Worm (Caenorhabditis elegans): ENCODE data around the gene C08F8.2.

C08F8.2 gene

ce11 chrIV:11105724-11106123, 45.1 kb upstream of the C08F8.2 start, which contains the start of gene srlf-24:
Gene srlf-24 (minus strand): TSS chrIV:11105824.
- TF ChIP-seq B0336.3 (GFP tag; IDR thresholded peaks at IDR 0.05) (no peak), ceh-79 (tag; optimal IDR thresholded peaks at IDR 0.05) (no peak)

- TF ChIP-seq ztf-28 (GFP tag; IDR thresholded peaks at IDR 0.05) (no peak), madf-8 (GFP tag; conservative IDR thresholded peaks at IDR 0.05) (peak; percentile 35; the same call in 1 of the 2 replicates), F22D6.2 (tag; optimal IDR thresholded peaks at IDR 0.05) (no peak), nhr-179 (tag; optimal IDR thresholded peaks at IDR 0.05) (no peak), ceh-79 (tag; optimal IDR thresholded peaks at IDR 0.05) (no peak), unc-62 (GFP tag; optimal IDR thresholded peaks at IDR 0.05) (no peak), let-607 (tag; optimal IDR thresholded peaks at IDR 0.05) (no peak), D2030.7 (GFP tag; IDR thresholded peaks at IDR 0.05) (peak; percentile 38; the same call in 1 of the 2 replicates), ceh-91 (GFP tag; IDR thresholded peaks at IDR 0.05) (no peak), ets-4 (GFP tag; optimal IDR thresholded peaks at IDR 0.05) (no peak), F23B12.7 (tag; optimal IDR thresholded peaks at IDR 0.05; ENCODE audit: insufficient read depth) (no peak), rcor-1 (GFP tag; IDR thresholded peaks at IDR 0.05) (peak; percentile 66; the same call in 1 of the 2 replicates), lag-1 (GFP tag; IDR thresholded peaks at IDR 0.05) (no peak), xnd-1 (tag; optimal IDR thresholded peaks at IDR 0.05) (peak; percentile 40), F33H1.4 (GFP tag; IDR thresholded peaks at IDR 0.05) (peak; percentile 45), dpff-1 (tag; optimal IDR thresholded peaks at IDR 0.05) (no peak), madf-3 (GFP tag; IDR thresholded peaks at IDR 0.05) (peak; percentile 81), nhr-80 (tag; optimal IDR thresholded peaks at IDR 0.05) (no peak), Y53F4B.3 (GFP tag; IDR thresholded peaks at IDR 0.05) (no peak), Y79H2A.3 (GFP tag; conservative IDR thresholded peaks at IDR 0.05) (no peak), madf-10 (tag; optimal IDR thresholded peaks at IDR 0.05) (no peak), Y53G8AR.9 (GFP tag; conservative IDR thresholded peaks at IDR 0.05) (peak; percentile 24; the same call in 1 of the 2 replicates), ztf-22 (GFP tag; optimal IDR thresholded peaks at IDR 0.05) (no peak), tlf-1 (GFP tag; optimal IDR thresholded peaks at IDR 0.05) (peak; percentile 29), nhr-120 (GFP tag; IDR thresholded peaks at IDR 0.05) (no peak), hlh-26 (GFP tag; conservative IDR thresholded peaks at IDR 0.05) (no peak), F10E7.11 (tag; optimal IDR thresholded peaks at IDR 0.05) (no peak), pbrm-1 (GFP tag; IDR thresholded peaks at IDR 0.05) (no peak), F49E8.2 (tag; optimal IDR thresholded peaks at IDR 0.05; ENCODE audit: insufficient read depth) (peak; percentile 69), lin-54 (GFP tag; optimal IDR thresholded peaks at IDR 0.05) (peak; percentile 56), Y67H2A.10 (GFP tag; conservative IDR thresholded peaks at IDR 0.05) (no peak), aptf-3 (GFP tag; IDR thresholded peaks at IDR 0.05) (peak; percentile 17; the same call in 1 of the 2 replicates), hsf-1 (GFP tag; IDR thresholded peaks at IDR 0.05) (peak; percentile 77), him-1 (tag; optimal IDR thresholded peaks at IDR 0.05) (no peak), B0261.1 (tag; optimal IDR thresholded peaks at IDR 0.05) (no peak), ztf-3 (GFP tag; optimal IDR thresholded peaks at IDR 0.05) (no peak), lir-1 (GFP tag; conservative IDR thresholded peaks at IDR 0.05) (no peak), ccch-3 (GFP tag; optimal IDR thresholded peaks at IDR 0.05) (no peak), let-526 (GFP tag; IDR thresholded peaks at IDR 0.05) (no peak), mxl-1 (tag; optimal IDR thresholded peaks at IDR 0.05) (no peak), lsl-1 (GFP tag; optimal IDR thresholded peaks at IDR 0.05) (peak; percentile 44), ceh-40 (GFP tag; IDR thresholded peaks at IDR 0.05) (no peak), ztf-18 (tag; optimal IDR thresholded peaks at IDR 0.05) (no peak), bed-2 (GFP tag; IDR thresholded peaks at IDR 0.05) (no peak), nfya-2 (GFP tag; IDR thresholded peaks at IDR 0.05) (peak; percentile 71; the same call in 1 of the 2 replicates), lin-26 (GFP tag; IDR thresholded peaks at IDR 0.05) (no peak)
These were observed 41.0 kb upstream of the C08F8.2 start, which contains the start of gene pigk-1 for ce11 chrIV:11109771-11110170. Gene pigk-1 (minus strand): TSS chrIV:11110018.
